Worm (Caenorhabditis elegans) whole organism, L1 larva: Measurements from ENCODE around the gene sel-2.

Experiments used
- C16A3.4 ChIP-seq: fragments of 150-350 bp; optimal IDR thresholded peaks from 2 replicates; lab custom pipeline; 2014; ENCODE audit warnings: missing biosample characterization, missing genetic modification characterization
- C34B4.2 ChIP-seq: sonication (generic microtip); optimal IDR thresholded peaks from 2 replicates; lab custom pipeline; 2017; ENCODE audit warnings: mild to moderate bottlenecking, missing genetic modification characterization, missing compliant biosample characterization
- F16B12.6 ChIP-seq: fragments of 150-350 bp; optimal IDR thresholded peaks from 2 replicates; lab custom pipeline; 2014; ENCODE audit warnings: missing biosample characterization, missing genetic modification characterization
- alr-1 ChIP-seq: fragments of 200-800 bp; sonication (Bioruptor generic); optimal IDR thresholded peaks from 2 replicates; lab custom pipeline; 2018; ENCODE audit warnings: borderline replicate concordance, mild to moderate bottlenecking, missing genetic modification characterization, missing compliant biosample characterization
- ama-1 ChIP-seq: fragments of 150-350 bp; optimal IDR thresholded peaks from 2 replicates; lab custom pipeline; 2014
- blmp-1 ChIP-seq: fragments of 150-350 bp; optimal IDR thresholded peaks from 2 replicates; lab custom pipeline; 2014; ENCODE audit warnings: missing biosample characterization, missing genetic modification characterization
- ceh-63 ChIP-seq: fragments of 200-800 bp; sonication (Bioruptor generic); optimal IDR thresholded peaks from 2 replicates; lab custom pipeline; 2018; ENCODE audit warnings: mild to moderate bottlenecking, missing genetic modification characterization, missing compliant biosample characterization
- dpl-1 ChIP-seq, 3 experiments: fragments of 150-350 bp in 2 of 3; sonication (generic microtip) in 1 of 3; optimal IDR thresholded peaks; 2 replicates each; lab custom pipeline; 2014 to 2017; ENCODE audit warnings: missing biosample characterization in 3 of 3, missing genetic modification characterization in 3 of 3, missing genetic modification reagents in 3 of 3
- efl-1 ChIP-seq, 4 experiments: fragments of 150-350 bp; optimal IDR thresholded peaks in 3 of 4; peaks in 1 of 4; 1 replicate in 1 of 4; 2 replicates in 3 of 4; lab custom pipeline; 2014; ENCODE audit warnings: missing biosample characterization in 2 of 4, missing genetic modification characterization in 2 of 4, missing genetic modification reagents in 2 of 4
- efl-3 ChIP-seq: fragments of 200-800 bp; sonication (Bioruptor generic); optimal IDR thresholded peaks from 2 replicates; lab custom pipeline; 2018; ENCODE audit warnings: mild to moderate bottlenecking, missing genetic modification characterization, missing compliant biosample characterization
- egl-13 ChIP-seq: sonication (generic microtip); optimal IDR thresholded peaks from 2 replicates; lab custom pipeline; 2016; ENCODE audit warnings: missing genotype, missing genetic modification reagents, missing genetic modification characterization, missing compliant biosample characterization
- elt-2 ChIP-seq: sonication (generic microtip); optimal IDR thresholded peaks from 2 replicates; lab custom pipeline; 2016; ENCODE audit warnings: missing genetic modification characterization, mild to moderate bottlenecking, inconsistent platforms, missing compliant biosample characterization, missing genetic modification reagents
- elt-3 ChIP-seq, 6 experiments: fragments of 150-350 bp in 1 of 6; sonication (generic microtip); optimal IDR thresholded peaks; 2 replicates each; lab custom pipeline; 2017 to 2018; ENCODE audit warnings: missing biosample characterization in 6 of 6, missing genetic modification characterization in 6 of 6, inconsistent platforms in 1 of 6
- fkh-8 ChIP-seq: sonication (generic microtip); optimal IDR thresholded peaks from 2 replicates; lab custom pipeline; 2016; ENCODE audit warnings: mild to moderate bottlenecking, missing genetic modification characterization, missing compliant biosample characterization
- irx-1 ChIP-seq: sonication (generic microtip); optimal IDR thresholded peaks from 2 replicates; lab custom pipeline; 2016; ENCODE audit warnings: missing genetic modification characterization, missing compliant biosample characterization
- isw-1 ChIP-seq: fragments of 200-800 bp; sonication (Bioruptor generic); IDR thresholded peaks from 2 replicates; pipeline ENCODE4 v1.3.6; 2022; ENCODE audit warnings: missing genetic modification characterization, missing compliant biosample characterization
- jun-1 ChIP-seq: fragments of 150-350 bp; optimal IDR thresholded peaks from 2 replicates; lab custom pipeline; 2014; ENCODE audit warnings: missing biosample characterization, missing genetic modification reagents, missing genetic modification characterization
- lin-15B ChIP-seq: fragments of 150-350 bp; sonication (generic microtip); optimal IDR thresholded peaks from 3 replicates; lab custom pipeline; 2014; ENCODE audit warnings: missing biosample characterization, missing genetic modification characterization
- lin-35 ChIP-seq, 2 experiments: fragments of 150-350 bp; optimal IDR thresholded peaks; 2 replicates each; lab custom pipeline; 2014; ENCODE audit warnings: missing biosample characterization in 2 of 2, missing genetic modification characterization in 2 of 2, missing genetic modification reagents in 2 of 2
- lin-39 ChIP-seq: fragments of 150-350 bp; optimal IDR thresholded peaks from 2 replicates; lab custom pipeline; 2014; ENCODE audit warnings: missing biosample characterization, missing genetic modification reagents, missing genetic modification characterization
- lir-3 ChIP-seq: sonication (generic microtip); optimal IDR thresholded peaks from 2 replicates; lab custom pipeline; 2016; ENCODE audit warnings: mild to moderate bottlenecking, missing genetic modification characterization, moderate library complexity, missing compliant biosample characterization; ENCODE audit not compliant: poor library complexity
- mab-9 ChIP-seq: fragments of 200-800 bp; sonication (Bioruptor generic); IDR thresholded peaks from 2 replicates; pipeline ENCODE4 v1.3.6; 2022; ENCODE audit warnings: missing genetic modification reagents, missing genetic modification characterization, missing compliant biosample characterization
- mdl-1 ChIP-seq, 2 experiments: fragments of 150-350 bp; optimal IDR thresholded peaks; 2 replicates each; lab custom pipeline; 2014 to 2017; ENCODE audit warnings: missing biosample characterization in 2 of 2, missing genetic modification characterization in 2 of 2, inconsistent platforms in 1 of 2
- nhr-19 ChIP-seq: fragments of 200-800 bp; sonication (Bioruptor generic); conservative IDR thresholded peaks from 2 replicates; pipeline ENCODE4 v1.3.6; 2022; ENCODE audit warnings: missing genetic modification characterization, missing compliant biosample characterization
- nhr-20 ChIP-seq: sonication (generic microtip); optimal IDR thresholded peaks from 2 replicates; lab custom pipeline; 2016; ENCODE audit warnings: mild to moderate bottlenecking, missing genetic modification characterization, missing compliant biosample characterization
- nhr-85 ChIP-seq: sonication (generic microtip); peaks from one replicate; lab custom pipeline; 2016; ENCODE audit warnings: missing genetic modification characterization, inconsistent platforms, missing compliant biosample characterization
- pag-3 ChIP-seq: sonication (generic microtip); optimal IDR thresholded peaks from 2 replicates; lab custom pipeline; 2017; ENCODE audit warnings: missing genetic modification characterization, mild to moderate bottlenecking, missing compliant biosample characterization, antibody characterized with exemption, borderline replicate concordance; ENCODE audit not compliant: insufficient read depth
- rnt-1 ChIP-seq: sonication (generic microtip); optimal IDR thresholded peaks from 2 replicates; lab custom pipeline; 2016; ENCODE audit warnings: mild to moderate bottlenecking, missing genetic modification characterization, moderate library complexity, missing compliant biosample characterization
- skn-1 ChIP-seq: fragments of 150-350 bp; optimal IDR thresholded peaks from 2 replicates; lab custom pipeline; 2014; ENCODE audit warnings: missing biosample characterization, missing genetic modification characterization
- snu-23 ChIP-seq: sonication (generic microtip); optimal IDR thresholded peaks from 2 replicates; lab custom pipeline; 2016; ENCODE audit warnings: missing genetic modification characterization, missing compliant biosample characterization
- sptf-1 ChIP-seq: fragments of 150-350 bp; optimal IDR thresholded peaks from 2 replicates; lab custom pipeline; 2014; ENCODE audit warnings: missing biosample characterization, missing genetic modification characterization
- sup-37 ChIP-seq: fragments of 200-800 bp; sonication (Bioruptor generic); optimal IDR thresholded peaks from 2 replicates; lab custom pipeline; 2018; ENCODE audit warnings: mild to moderate bottlenecking, missing genetic modification characterization, missing compliant biosample characterization
- tlp-1 ChIP-seq: fragments of 150-350 bp; optimal IDR thresholded peaks from 2 replicates; lab custom pipeline; 2014; ENCODE audit warnings: missing biosample characterization, missing genetic modification characterization
- unc-130 ChIP-seq: fragments of 150-350 bp; optimal IDR thresholded peaks from 2 replicates; lab custom pipeline; 2017; ENCODE audit warnings: missing biosample characterization, missing genetic modification characterization, inconsistent platforms
- unc-30 ChIP-seq: sonication (generic microtip); optimal IDR thresholded peaks from 2 replicates; lab custom pipeline; 2017; ENCODE audit warnings: missing biosample characterization, missing genetic modification characterization
- unc-86 ChIP-seq: sonication (generic microtip); optimal IDR thresholded peaks from 2 replicates; lab custom pipeline; 2016; ENCODE audit warnings: missing genetic modification characterization, missing compliant biosample characterization
- xbp-1 ChIP-seq: sonication (generic microtip); optimal IDR thresholded peaks from 2 replicates; lab custom pipeline; 2016; ENCODE audit warnings: missing genetic modification characterization, missing compliant biosample characterization
- zag-1 ChIP-seq: fragments of 150-350 bp; optimal IDR thresholded peaks from 2 replicates; lab custom pipeline; 2014; ENCODE audit warnings: missing biosample characterization, missing genetic modification characterization
- zip-4 ChIP-seq: fragments of 200-800 bp; sonication (Bioruptor generic); optimal IDR thresholded peaks from 2 replicates; lab custom pipeline; 2018; ENCODE audit warnings: mild to moderate bottlenecking, missing genetic modification characterization, moderate library complexity, missing compliant biosample characterization
- ztf-4 ChIP-seq: fragments of 150-350 bp; optimal IDR thresholded peaks from 2 replicates; lab custom pipeline; 2014; ENCODE audit warnings: missing biosample characterization, missing genetic modification characterization

sel-2 gene

DNA sequence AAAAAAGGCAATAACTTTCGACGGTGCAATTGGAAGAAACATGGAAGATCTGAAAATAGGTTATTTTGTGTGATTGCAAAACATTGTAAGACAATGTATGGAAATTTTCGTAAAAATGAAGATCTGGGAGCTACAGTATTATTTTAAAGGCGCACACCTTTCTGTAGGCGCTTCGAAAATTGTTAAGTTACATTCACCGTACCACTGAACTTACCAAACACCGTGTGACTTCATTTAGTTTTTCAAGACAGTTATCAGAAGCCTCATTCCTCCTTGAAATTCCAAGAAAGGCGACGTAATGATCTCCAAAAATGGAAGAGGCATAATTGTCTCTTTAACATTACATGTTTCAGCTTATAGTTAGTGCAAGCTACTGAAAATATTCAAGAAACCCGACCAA, 41.7 kb upstream of the sel-2 start:
- peak; percentile 0 for TF ChIP-seq elt-2 (tag; lab: Kevin White, UChicago)
- TF ChIP-seq nhr-85 (tag; lab: Kevin White, UChicago): peak; percentile 47
- TF ChIP-seq snu-23 (GFP tag; lab: Kevin White, UChicago): no peak
- TF ChIP-seq lin-15B (tag; lab: Kevin White, UChicago): no peak
- TF ChIP-seq, all 84 proteins: peak for 2

DNA sequence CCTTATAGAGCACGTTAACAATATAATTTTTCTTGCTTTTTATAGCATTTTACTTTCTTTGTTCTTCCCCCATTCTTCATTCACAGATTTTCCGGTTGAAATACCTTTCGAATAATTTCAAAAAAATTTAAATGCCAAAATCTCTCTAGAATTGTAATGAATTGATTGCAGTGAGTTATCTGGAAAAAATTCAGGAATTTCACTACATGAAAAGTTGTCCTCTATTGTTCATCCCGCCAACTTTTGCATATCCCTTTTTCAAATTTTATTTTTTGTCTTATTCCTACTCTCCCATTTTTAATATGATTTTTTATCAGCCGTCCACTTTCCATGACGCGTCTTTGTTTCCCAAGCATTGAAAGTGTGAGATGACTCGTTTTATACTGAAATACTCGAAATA, 41.2 kb upstream of the sel-2 start:
- TF ChIP-seq lin-15B (tag; lab: Kevin White, UChicago) (no peak), alr-1 (tag; lab: Kevin White, UChicago) (no peak), jun-1 (tag; lab: Kevin White, UChicago) (no peak), fkh-8 (tag; lab: Kevin White, UChicago) (no peak), dpl-1 (GFP tag; optimal IDR thresholded peaks at IDR 0.05; lab: Kevin White, UChicago) (no peak), lir-3 (tag; lab: Kevin White, UChicago) (no peak), ceh-63 (GFP tag; lab: Kevin White, UChicago) (no peak), ztf-4 (tag; lab: Kevin White, UChicago) (no peak)

DNA sequence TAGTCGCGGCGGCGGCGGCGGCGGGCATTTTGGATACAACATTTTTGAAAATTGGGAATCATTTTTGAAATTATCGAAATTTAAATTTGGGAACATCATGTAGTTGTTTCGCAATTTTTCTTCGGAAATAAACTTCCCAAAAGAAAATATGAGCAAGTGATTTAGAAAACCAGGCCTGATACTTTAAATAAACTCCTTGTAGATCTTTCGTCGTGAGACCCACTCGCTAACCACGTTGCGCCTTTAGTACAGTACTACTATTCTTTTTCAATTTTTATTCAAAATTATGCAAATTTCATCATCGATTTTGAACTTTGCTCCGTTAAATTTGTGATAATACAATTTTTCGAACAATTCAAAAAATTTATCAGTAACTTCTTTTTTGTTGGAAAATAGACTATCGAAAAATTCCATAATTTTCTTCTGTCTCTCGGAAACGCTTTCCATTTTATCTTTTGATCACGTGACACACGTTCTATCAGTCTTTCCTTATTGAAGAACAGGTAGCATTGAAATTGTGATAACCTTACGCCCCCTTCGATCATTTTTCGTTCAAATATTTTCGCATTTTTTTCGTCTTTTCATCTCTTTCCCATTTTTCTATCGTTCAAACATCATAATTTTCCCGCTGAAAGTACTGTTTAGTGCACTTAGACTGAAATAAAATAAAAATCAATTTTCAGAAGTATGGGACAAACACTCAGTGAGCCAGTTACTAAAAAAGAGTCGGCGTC, 37.8 kb upstream of the sel-2 start, which contains the start of gene ppm-2:
Gene ppm-2 (plus strand): TSS at position 684 of the 734 bp plus-strand sequence.
- TF ChIP-seq mdl-1 (tag; optimal IDR thresholded peaks at IDR 0.05; lab: Kevin White, UChicago) (no peak), egl-13 (tag; lab: Kevin White, UChicago) (no peak), blmp-1 (peak; percentile 69), elt-2 (tag; lab: Kevin White, UChicago) (peak; percentile 44), nhr-20 (peak; percentile 15), xbp-1 (tag; lab: Kevin White, UChicago) (no peak), unc-30 (tag; lab: Kevin White, UChicago) (no peak), lin-39 (no peak), C16A3.4 (tag; lab: Kevin White, UChicago) (no peak), skn-1 (tag; lab: Kevin White, UChicago) (no peak), sup-37 (no peak), nhr-19 (GFP tag; lab: Robert Waterston, UW) (peak; percentile 39; the same call in 1 of the 2 replicates), efl-3 (GFP tag; lab: Kevin White, UChicago) (no peak), zip-4 (GFP tag; lab: Kevin White, UChicago) (no peak), dpl-1 (GFP tag; optimal IDR thresholded peaks at IDR 0.05; lab: Kevin White, UChicago) (no peak), ztf-4 (tag; lab: Kevin White, UChicago) (no peak), sptf-1 (tag; lab: Kevin White, UChicago) (no peak), rnt-1 (tag; lab: Kevin White, UChicago) (no peak), ama-1 (lab: Kevin White, UChicago) (peak; percentile 48), unc-130 (tag; lab: Kevin White, UChicago) (no peak), lin-35 (GFP tag; optimal IDR thresholded peaks at IDR 0.05; lab: Kevin White, UChicago) (peak in 1 of 2 experiments; percentile 27), C34B4.2 (tag; lab: Kevin White, UChicago) (no peak), tlp-1 (tag; lab: Kevin White, UChicago) (no peak), irx-1 (no peak), elt-3 (tag; optimal IDR thresholded peaks at IDR 0.05; lab: Kevin White, UChicago) (peak in 2 of 6 experiments; percentile 13 to 61), isw-1 (no peak), unc-86 (no peak), zag-1 (no peak), mab-9 (GFP tag; lab: Robert Waterston, UW) (no peak), F16B12.6 (no peak), efl-1 (optimal IDR thresholded peaks at IDR 0.05; lab: Kevin White, UChicago) (no peak), efl-1 (GFP tag; optimal IDR thresholded peaks at IDR 0.05 in 1 of 2; lab: Kevin White, UChicago) (peak in 1 of 2 experiments; percentile 37), alr-1 (tag; lab: Kevin White, UChicago) (no peak), pag-3 (tag; lab: Kevin White, UChicago) (no peak)
